Fruit fly (Drosophila melanogaster) whole organism, embryonic: ENCODE results near the gene Gnpat.

ENCODE experiments used
- Asciz ChIP-seq: fragments of 200-800 bp; sonication (Bioruptor generic); optimal IDR thresholded peaks from 2 replicates; lab custom pipeline; 2017; ENCODE audit warnings: missing biosample characterization, mild to moderate bottlenecking, missing genetic modification characterization, missing genetic modification reagents
- Bteb2 ChIP-seq: fragments of 200-800 bp; sonication (Bioruptor generic); optimal IDR thresholded peaks from 2 replicates; lab custom pipeline; 2016; ENCODE audit warnings: missing biosample characterization, missing genetic modification characterization
- CG1024 ChIP-seq: fragments of 200-800 bp; sonication (Bioruptor generic); IDR thresholded peaks from 2 replicates; pipeline ENCODE4 v1.3.6; 2022; ENCODE audit warnings: missing biosample characterization, missing genetic modification characterization
- CG10654 ChIP-seq: fragments of 200-800 bp; sonication (Bioruptor generic); optimal IDR thresholded peaks from 2 replicates; lab custom pipeline; 2016; ENCODE audit warnings: missing biosample characterization, missing genetic modification characterization
- CG12219 ChIP-seq: fragments of 200-800 bp; sonication (Bioruptor generic); optimal IDR thresholded peaks from 3 replicates; lab custom pipeline; 2018; ENCODE audit warnings: missing biosample characterization, mild to moderate bottlenecking, missing genetic modification characterization
- CG13296 ChIP-seq: fragments of 200-800 bp; sonication (Bioruptor generic); optimal IDR thresholded peaks from 3 replicates; lab custom pipeline; 2018; ENCODE audit warnings: missing biosample characterization, mild to moderate bottlenecking, missing genetic modification characterization
- CG13894 ChIP-seq: fragments of 200-800 bp; sonication (Bioruptor generic); optimal IDR thresholded peaks from 3 replicates; lab custom pipeline; 2018; ENCODE audit warnings: missing biosample characterization, mild to moderate bottlenecking, missing genetic modification characterization, moderate library complexity
- CG14965 ChIP-seq: fragments of 200-800 bp; sonication (Bioruptor generic); optimal IDR thresholded peaks from 2 replicates; lab custom pipeline; 2016; ENCODE audit warnings: missing biosample characterization, missing genetic modification characterization, borderline replicate concordance
- CG1602 ChIP-seq: fragments of 200-800 bp; sonication (Bioruptor generic); optimal IDR thresholded peaks from 3 replicates; lab custom pipeline; 2016; ENCODE audit warnings: missing biosample characterization, missing genetic modification characterization
- CG16779 ChIP-seq: fragments of 200-800 bp; sonication (Bioruptor generic); IDR thresholded peaks from 2 replicates; pipeline ENCODE4 v1.3.6; 2022; ENCODE audit warnings: missing biosample characterization, missing genetic modification characterization
- CG17568 ChIP-seq: fragments of 200-800 bp; sonication (Bioruptor generic); optimal IDR thresholded peaks from 2 replicates; lab custom pipeline; 2018; ENCODE audit warnings: missing biosample characterization, mild to moderate bottlenecking, missing genetic modification characterization, moderate library complexity
- CG18476 ChIP-seq: fragments of 200-800 bp; sonication (Bioruptor generic); optimal IDR thresholded peaks from 2 replicates; lab custom pipeline; 2016; ENCODE audit warnings: missing biosample characterization, mild to moderate bottlenecking, missing genetic modification characterization
- CG30403 ChIP-seq: fragments of 200-800 bp; sonication (Bioruptor generic); optimal IDR thresholded peaks from 3 replicates; lab custom pipeline; 2016; ENCODE audit warnings: missing biosample characterization, missing genetic modification characterization
- CG30431 ChIP-seq: fragments of 200-800 bp; sonication (Bioruptor generic); optimal IDR thresholded peaks from 2 replicates; lab custom pipeline; 2017; ENCODE audit warnings: missing biosample characterization, missing genetic modification characterization
- CG34422 ChIP-seq: fragments of 200-800 bp; sonication (Bioruptor generic); IDR thresholded peaks from 3 replicates; pipeline ENCODE4 v1.3.6; 2022; ENCODE audit warnings: missing biosample characterization, missing genetic modification characterization
- CG4424 ChIP-seq: fragments of 200-800 bp; sonication (Bioruptor generic); optimal IDR thresholded peaks from 3 replicates; lab custom pipeline; 2016; ENCODE audit warnings: missing biosample characterization, missing genetic modification characterization
- CG4617 ChIP-seq: fragments of 200-800 bp; sonication (Bioruptor generic); optimal IDR thresholded peaks from 3 replicates; lab custom pipeline; 2016; ENCODE audit warnings: missing biosample characterization, missing genetic modification characterization, borderline replicate concordance
- CG4730 ChIP-seq: fragments of 200-800 bp; sonication (Bioruptor generic); IDR thresholded peaks from 2 replicates; pipeline ENCODE4 v1.3.6; 2022; ENCODE audit warnings: missing biosample characterization, missing genetic modification characterization
- CG7271 ChIP-seq: fragments of 200-800 bp; sonication (Bioruptor generic); optimal IDR thresholded peaks from 2 replicates; lab custom pipeline; 2018; ENCODE audit warnings: missing biosample characterization, mild to moderate bottlenecking, missing genetic modification characterization, moderate library complexity
- CG7786 ChIP-seq: fragments of 200-800 bp; sonication (Bioruptor generic); optimal IDR thresholded peaks from 2 replicates; lab custom pipeline; 2016; ENCODE audit warnings: missing biosample characterization, missing genetic modification characterization
- CG7963 ChIP-seq: fragments of 200-800 bp; sonication (Bioruptor generic); IDR thresholded peaks from 3 replicates; pipeline ENCODE4 v1.3.6; 2022; ENCODE audit warnings: missing biosample characterization, missing genetic modification characterization; ENCODE audit not compliant: partially characterized antibody
- CG8924 ChIP-seq: fragments of 200-800 bp; optimal IDR thresholded peaks from 3 replicates; lab custom pipeline; 2019; ENCODE audit warnings: missing biosample characterization, mild to moderate bottlenecking, missing genetic modification characterization, moderate library complexity
- CG9215 ChIP-seq: fragments of 200-800 bp; sonication (Bioruptor generic); IDR thresholded peaks from 2 replicates; pipeline ENCODE4 v1.3.6; 2022; ENCODE audit warnings: missing biosample characterization, missing genetic modification characterization
- CG9609 ChIP-seq: fragments of 200-800 bp; sonication (Bioruptor generic); optimal IDR thresholded peaks from 3 replicates; lab custom pipeline; 2016; ENCODE audit warnings: missing biosample characterization, missing genetic modification characterization
- CG9797 ChIP-seq: fragments of 200-800 bp; sonication (Bioruptor generic); optimal IDR thresholded peaks from 3 replicates; lab custom pipeline; 2018; ENCODE audit warnings: missing biosample characterization, mild to moderate bottlenecking, missing genetic modification characterization
- CTCF ChIP-seq: fragments of 200-800 bp; sonication (Bioruptor generic); optimal IDR thresholded peaks from 2 replicates; lab custom pipeline; 2017; ENCODE audit warnings: missing biosample characterization, mild to moderate bottlenecking, missing genetic modification characterization, moderate library complexity
- Dek ChIP-seq: fragments of 200-800 bp; sonication (Bioruptor generic); optimal IDR thresholded peaks from 3 replicates; lab custom pipeline; 2019; ENCODE audit warnings: missing biosample characterization, mild to moderate bottlenecking, missing genetic modification characterization, moderate library complexity
- Dip3 ChIP-seq: fragments of 200-800 bp; sonication (Bioruptor generic); optimal IDR thresholded peaks from 3 replicates; lab custom pipeline; 2016; ENCODE audit warnings: missing biosample characterization, missing genetic modification characterization
- Doc3 ChIP-seq: fragments of 200-800 bp; sonication (Bioruptor generic); IDR thresholded peaks from 3 replicates; pipeline ENCODE4 v1.3.6; 2022; ENCODE audit warnings: missing biosample characterization, missing genetic modification characterization; ENCODE audit not compliant: partially characterized antibody
- Ets97D ChIP-seq: fragments of 200-800 bp; sonication (Bioruptor generic); optimal IDR thresholded peaks from 3 replicates; lab custom pipeline; 2016; ENCODE audit warnings: missing biosample characterization, missing genetic modification characterization
- GATAe ChIP-seq: fragments of 200-800 bp; sonication (Bioruptor generic); conservative IDR thresholded peaks from 2 replicates; pipeline ENCODE4 v1.3.6; 2022; ENCODE audit warnings: missing biosample characterization, missing genetic modification characterization
- Hr51 ChIP-seq, 2 experiments: fragments of 200-800 bp; sonication (Bioruptor generic); optimal IDR thresholded peaks; 2 replicates in 1 of 2; 3 replicates in 1 of 2; lab custom pipeline; 2016 to 2018; ENCODE audit warnings: missing biosample characterization in 2 of 2, missing genetic modification characterization in 2 of 2, mild to moderate bottlenecking in 1 of 2, moderate library complexity in 1 of 2
- MBD-R2 ChIP-seq: fragments of 200-800 bp; sonication (Bioruptor generic); IDR thresholded peaks from 2 replicates; pipeline ENCODE4 v1.3.6; 2022; ENCODE audit warnings: missing biosample characterization, missing genetic modification characterization
- Ptx1 ChIP-seq: fragments of 200-800 bp; sonication (Bioruptor generic); IDR thresholded peaks from 2 replicates; pipeline ENCODE4 v1.3.6; 2022; ENCODE audit warnings: missing biosample characterization, missing genetic modification characterization
- Stat92E ChIP-seq, 3 experiments: fragments of >200 bp in 2 of 3; fragments of 200-800 bp in 1 of 3; sonication (Bioruptor generic) in 1 of 3; optimal IDR thresholded peaks; 2 replicates each; lab custom pipeline; 2017 to 2019; ENCODE audit warnings: missing biosample characterization in 3 of 3, missing genetic modification characterization in 3 of 3, mild to moderate bottlenecking in 1 of 3, moderate library complexity in 1 of 3
- Taf1 ChIP-seq: fragments of 200-800 bp; sonication (Bioruptor generic); IDR thresholded peaks from 2 replicates; pipeline ENCODE4 v1.3.6; 2022; ENCODE audit warnings: missing biosample characterization, missing genetic modification characterization
- ase ChIP-seq: fragments of 200-800 bp; sonication (Bioruptor generic); IDR thresholded peaks from 3 replicates; pipeline ENCODE4 v1.3.6; 2022; ENCODE audit warnings: missing biosample characterization, missing genetic modification characterization
- bigmax ChIP-seq: fragments of 200-800 bp; sonication (Bioruptor generic); optimal IDR thresholded peaks from 2 replicates; lab custom pipeline; 2018; ENCODE audit warnings: missing biosample characterization, mild to moderate bottlenecking, missing genetic modification characterization
- cas ChIP-seq: fragments of 200-800 bp; sonication (Bioruptor generic); IDR thresholded peaks from 2 replicates; pipeline ENCODE4 v1.3.6; 2022; ENCODE audit warnings: missing biosample characterization, missing genetic modification characterization
- dimm ChIP-seq: fragments of 200-800 bp; sonication (Bioruptor generic); IDR thresholded peaks from 2 replicates; pipeline ENCODE4 v1.3.6; 2022; ENCODE audit warnings: missing biosample characterization, missing genetic modification characterization
- ems ChIP-seq: fragments of 200-800 bp; sonication (Bioruptor generic); optimal IDR thresholded peaks from 3 replicates; lab custom pipeline; 2016; ENCODE audit warnings: missing biosample characterization, missing genetic modification characterization
- eyg ChIP-seq: fragments of 200-800 bp; sonication (Bioruptor generic); optimal IDR thresholded peaks from 3 replicates; lab custom pipeline; 2016; ENCODE audit warnings: missing biosample characterization, missing genetic modification characterization
- fd64A ChIP-seq: fragments of 200-800 bp; sonication (Bioruptor generic); optimal IDR thresholded peaks from 3 replicates; lab custom pipeline; 2018; ENCODE audit warnings: missing biosample characterization, mild to moderate bottlenecking, missing genetic modification characterization
- fu2 ChIP-seq: fragments of 200-800 bp; sonication (Bioruptor generic); optimal IDR thresholded peaks from 2 replicates; lab custom pipeline; 2016; ENCODE audit warnings: missing biosample characterization, missing genetic modification characterization
- kni ChIP-seq: fragments of 200-800 bp; sonication (Bioruptor generic); optimal IDR thresholded peaks from 3 replicates; lab custom pipeline; 2017; ENCODE audit warnings: mild to moderate bottlenecking, missing biosample characterization, missing genetic modification reagents, missing genetic modification characterization
- nom ChIP-seq: fragments of 200-800 bp; sonication (Bioruptor generic); optimal IDR thresholded peaks from 2 replicates; lab custom pipeline; 2017; ENCODE audit warnings: missing biosample characterization, missing genetic modification characterization, mild to moderate bottlenecking, moderate library complexity, missing genetic modification reagents
- repo ChIP-seq: fragments of 200-800 bp; sonication (Bioruptor generic); optimal IDR thresholded peaks from 2 replicates; lab custom pipeline; 2016; ENCODE audit warnings: missing biosample characterization, missing genetic modification characterization
- sens ChIP-seq: fragments of 200-800 bp; sonication (Bioruptor generic); peaks from one replicate; lab custom pipeline; 2016; ENCODE audit warnings: missing biosample characterization, missing genetic modification characterization
- sens-2 ChIP-seq: fragments of 200-800 bp; sonication (Bioruptor generic); IDR thresholded peaks from 2 replicates; pipeline ENCODE4 v1.3.6; 2022; ENCODE audit warnings: missing biosample characterization, missing genetic modification characterization
- sob ChIP-seq: fragments of 200-800 bp; sonication (Bioruptor generic); IDR thresholded peaks from 2 replicates; pipeline ENCODE4 v1.3.6; 2022; ENCODE audit warnings: missing biosample characterization, missing genetic modification characterization
- tin ChIP-seq: fragments of 200-800 bp; sonication (Bioruptor generic); optimal IDR thresholded peaks from 3 replicates; lab custom pipeline; 2016; ENCODE audit warnings: missing biosample characterization, missing genetic modification characterization

Gnpat gene

dm6 chr3R:25519465-25520071, 28.8 kb upstream of the Gnpat start (continued):
- no peak for TF ChIP-seq CG4730
- no peak for TF ChIP-seq kni
- TF ChIP-seq CG4617 (GFP tag; lab: Kevin White, UChicago), result no peak
- TF ChIP-seq fu2, result no peak
- TF ChIP-seq cas, result no peak
- TF ChIP-seq CG9215 (GFP tag; lab: Robert Waterston, UW), result no peak
- TF ChIP-seq CG14965 (GFP tag; lab: Kevin White, UChicago), result no peak
- TF ChIP-seq fd64A (GFP tag; lab: Kevin White, UChicago), result no peak
- TF ChIP-seq CG13296 (GFP tag; lab: Kevin White, UChicago), result no peak
- TF ChIP-seq CG12219, result no peak
- peak; percentile 17 for TF ChIP-seq Asciz (GFP tag; lab: Kevin White, UChicago)
- no peak for TF ChIP-seq CG7963 (GFP tag; lab: Robert Waterston, UW)
- no peak for TF ChIP-seq CG9797 (GFP tag; lab: Kevin White, UChicago)
- TF ChIP-seq CG13894, result no peak
- TF ChIP-seq CG8924 (tag; lab: Kevin White, UChicago), result no peak
- TF ChIP-seq tin (GFP tag; lab: Kevin White, UChicago), result no peak
- TF ChIP-seq Doc3 (GFP tag; lab: Robert Waterston, UW), result no peak
- TF ChIP-seq sens (GFP tag; lab: Kevin White, UChicago), result peak; percentile 66
- TF ChIP-seq dimm (GFP tag; lab: Robert Waterston, UW), result no peak
- no peak for TF ChIP-seq Dek (tag; lab: Kevin White, UChicago)
- 0 out of 2 replicates have a peak, but pooled peaks have one; percentile 27 for TF ChIP-seq sob
- TF ChIP-seq nom (GFP tag; lab: Kevin White, UChicago), result no peak
- TF ChIP-seq CG1024, result no peak
- TF ChIP-seq CG18476 (GFP tag; lab: Kevin White, UChicago), result peak; percentile 31
- TF ChIP-seq CTCF (GFP tag; lab: Kevin White, UChicago), result no peak
- no peak for TF ChIP-seq CG7786 (GFP tag; lab: Kevin White, UChicago)
- TF ChIP-seq MBD-R2 (GFP tag; lab: Robert Waterston, UW), result no peak
- peak; percentile 44 for TF ChIP-seq CG30403
- TF ChIP-seq GATAe (GFP tag; lab: Robert Waterston, UW), result no peak
- TF ChIP-seq CG30431 (GFP tag; lab: Kevin White, UChicago), result no peak
- TF ChIP-seq CG9609 (GFP tag; lab: Kevin White, UChicago), result no peak
- TF ChIP-seq Stat92E (GFP tag; optimal IDR thresholded peaks at IDR 0.05; lab: Kevin White, UChicago), result no peak
- TF ChIP-seq CG17568 (GFP tag; lab: Kevin White, UChicago), result no peak
- no peak for TF ChIP-seq bigmax
- peak; percentile 23 for TF ChIP-seq CG4424 (GFP tag; lab: Kevin White, UChicago)
- peak in 1 of 2 experiments; percentile 51 for TF ChIP-seq Hr51 (GFP tag; optimal IDR thresholded peaks at IDR 0.05; lab: Kevin White, UChicago)
- no peak for TF ChIP-seq CG34422 (GFP tag; lab: Robert Waterston, UW)
- no peak for TF ChIP-seq eyg (GFP tag; lab: Kevin White, UChicago)
- no peak for TF ChIP-seq CG16779 (GFP tag; lab: Robert Waterston, UW)
- TF ChIP-seq ase (GFP tag; lab: Robert Waterston, UW), result no peak
- 0 out of 2 replicates have a peak, but pooled peaks have one; percentile 7 for TF ChIP-seq Ptx1 (GFP tag; lab: Robert Waterston, UW)
- TF ChIP-seq repo (GFP tag; lab: Kevin White, UChicago), result no peak
- TF ChIP-seq CG7271 (tag; lab: Kevin White, UChicago), result no peak
- no peak for TF ChIP-seq sens-2 (GFP tag; lab: Robert Waterston, UW)
- TF ChIP-seq Dip3, result no peak
- TF ChIP-seq Taf1 (GFP tag; lab: Robert Waterston, UW), result no peak
- TF ChIP-seq CG1602, result peak; percentile 12
- no peak for TF ChIP-seq Bteb2 (GFP tag; lab: Kevin White, UChicago)
- no peak for TF ChIP-seq CG10654 (GFP tag; lab: Kevin White, UChicago)
- TF ChIP-seq Ets97D (GFP tag; lab: Kevin White, UChicago), result no peak
- no peak for TF ChIP-seq ems (GFP tag; lab: Kevin White, UChicago)
